Worm (Caenorhabditis elegans) whole organism, L1 larva: ENCODE measurements around the gene nipi-4.

Experiments used
- egl-27 ChIP-seq, 2 experiments: fragments of 150-350 bp in 1 of 2; sonication (generic microtip); optimal IDR thresholded peaks; 3 replicates each; lab custom pipeline; 2017 to 2018; ENCODE audit warnings: missing biosample characterization in 2 of 2, missing genetic modification characterization in 2 of 2, missing genetic modification reagents in 2 of 2
- elt-3 ChIP-seq, 6 experiments: fragments of 150-350 bp in 1 of 6; sonication (generic microtip); optimal IDR thresholded peaks; 2 replicates each; lab custom pipeline; 2017 to 2018; ENCODE audit warnings: missing biosample characterization in 6 of 6, missing genetic modification characterization in 6 of 6, inconsistent platforms in 1 of 6
- fkh-10 ChIP-seq: sonication (generic microtip); optimal IDR thresholded peaks from 2 replicates; lab custom pipeline; 2017; ENCODE audit warnings: missing biosample characterization, missing genetic modification reagents, missing genetic modification characterization
- fos-1 ChIP-seq: fragments of 150-350 bp; optimal IDR thresholded peaks from 2 replicates; lab custom pipeline; 2014; ENCODE audit warnings: missing biosample characterization, missing genetic modification characterization
- mdl-1 ChIP-seq, 2 experiments: fragments of 150-350 bp; optimal IDR thresholded peaks; 2 replicates each; lab custom pipeline; 2014 to 2017; ENCODE audit warnings: missing biosample characterization in 2 of 2, missing genetic modification characterization in 2 of 2, inconsistent platforms in 1 of 2
- nhr-12 ChIP-seq: sonication (generic microtip); optimal IDR thresholded peaks from 2 replicates; lab custom pipeline; 2017; ENCODE audit warnings: missing biosample characterization, missing genetic modification characterization
- nhr-76 ChIP-seq: sonication (generic microtip); optimal IDR thresholded peaks from 2 replicates; lab custom pipeline; 2017; ENCODE audit warnings: missing biosample characterization, missing genetic modification characterization
- unc-62 ChIP-seq: fragments of 150-350 bp; optimal IDR thresholded peaks from 2 replicates; lab custom pipeline; 2014; ENCODE audit warnings: missing biosample characterization, missing genetic modification reagents, missing genetic modification characterization
- ztf-11 ChIP-seq, 2 experiments: sonication (generic microtip); optimal IDR thresholded peaks; 2 replicates each; lab custom pipeline; 2016 to 2017; ENCODE audit warnings: missing genetic modification characterization in 2 of 2, missing biosample characterization in 1 of 2, missing compliant biosample characterization in 1 of 2

DNA sequence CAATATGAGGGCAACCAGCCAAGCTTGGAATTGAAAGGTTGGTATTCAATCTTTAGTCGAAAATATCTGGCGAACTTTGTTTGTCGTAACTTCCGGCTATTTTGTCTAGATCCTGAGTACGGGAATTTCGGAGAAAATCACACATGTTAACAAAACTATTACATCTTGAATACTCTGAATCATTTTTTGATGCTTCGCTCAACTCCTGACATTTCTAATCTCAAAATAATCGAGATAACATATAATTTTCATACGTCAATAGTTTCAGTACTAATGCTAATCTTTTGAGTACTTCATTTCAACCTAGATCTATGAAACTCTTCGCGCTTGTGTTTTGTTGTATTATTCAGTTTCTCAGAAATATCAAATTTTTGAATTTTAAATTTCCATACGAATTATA, 30.6 kb upstream of the nipi-4 start:
- TF ChIP-seq egl-27 (tag; optimal IDR thresholded peaks at IDR 0.05; lab: Kevin White, UChicago) (no peak), unc-62 (GFP tag; lab: Kevin White, UChicago) (no peak), nhr-12 (no peak), ztf-11 (tag; optimal IDR thresholded peaks at IDR 0.05; lab: Kevin White, UChicago) (no peak), nhr-76 (tag; lab: Kevin White, UChicago) (no peak), elt-3 (tag; optimal IDR thresholded peaks at IDR 0.05; lab: Kevin White, UChicago) (no peak), fkh-10 (GFP tag; lab: Kevin White, UChicago) (no peak), mdl-1 (tag; optimal IDR thresholded peaks at IDR 0.05; lab: Kevin White, UChicago) (no peak), fos-1 (tag; lab: Kevin White, UChicago) (no peak)
